Fruit fly (Drosophila melanogaster) whole organism, embryonic: ENCODE results near the gene osp.
A peak's percentile ranks its signal among the peaks of the same experiment; 100 is the strongest.

Source experiments
- Abd-B ChIP-seq: fragments of 200-800 bp; sonication (Bioruptor generic); optimal IDR thresholded peaks from 2 replicates; lab custom pipeline; 2018; ENCODE audit warnings: missing biosample characterization, mild to moderate bottlenecking, missing genetic modification characterization, moderate library complexity
- Asciz ChIP-seq: fragments of 200-800 bp; sonication (Bioruptor generic); optimal IDR thresholded peaks from 2 replicates; lab custom pipeline; 2017; ENCODE audit warnings: missing biosample characterization, mild to moderate bottlenecking, missing genetic modification characterization, missing genetic modification reagents
- B-H1 ChIP-seq: fragments of 200-800 bp; sonication (Bioruptor generic); IDR thresholded peaks from 3 replicates; pipeline ENCODE4 v1.3.6; 2022; ENCODE audit warnings: missing biosample characterization, missing genetic modification characterization
- CG10979 ChIP-seq: fragments of 200-800 bp; sonication (Bioruptor generic); optimal IDR thresholded peaks from 2 replicates; lab custom pipeline; 2018; ENCODE audit warnings: missing biosample characterization, mild to moderate bottlenecking, missing genetic modification characterization, moderate library complexity
- CG11504 ChIP-seq: fragments of 200-800 bp; sonication (Bioruptor generic); optimal IDR thresholded peaks from 3 replicates; lab custom pipeline; 2019; ENCODE audit warnings: missing biosample characterization, mild to moderate bottlenecking, missing genetic modification characterization, moderate library complexity
- CG1233 ChIP-seq: fragments of 200-800 bp; sonication (Bioruptor generic); optimal IDR thresholded peaks from 4 replicates; lab custom pipeline; 2018; ENCODE audit warnings: missing biosample characterization, mild to moderate bottlenecking, missing genetic modification characterization
- CG12391 ChIP-seq: fragments of 200-800 bp; sonication (Bioruptor generic); optimal IDR thresholded peaks from 3 replicates; lab custom pipeline; 2018; ENCODE audit warnings: missing biosample characterization, mild to moderate bottlenecking, missing genetic modification characterization, moderate library complexity
- CG13287 ChIP-seq: fragments of 200-800 bp; sonication (Bioruptor generic); IDR thresholded peaks from 2 replicates; pipeline ENCODE4 v1.3.6; 2022; ENCODE audit warnings: missing biosample characterization, missing genetic modification characterization; ENCODE audit not compliant: partially characterized antibody
- CG15011 ChIP-seq: fragments of 200-800 bp; sonication (Bioruptor generic); optimal IDR thresholded peaks from 3 replicates; lab custom pipeline; 2018; ENCODE audit warnings: missing biosample characterization, mild to moderate bottlenecking, missing genetic modification characterization
- CG15514 ChIP-seq: fragments of 200-800 bp; sonication (Bioruptor generic); optimal IDR thresholded peaks from 3 replicates; lab custom pipeline; 2017; ENCODE audit warnings: missing biosample characterization, missing genetic modification characterization, mild to moderate bottlenecking, moderate library complexity, missing genetic modification reagents
- CG1602 ChIP-seq: fragments of 200-800 bp; sonication (Bioruptor generic); optimal IDR thresholded peaks from 3 replicates; lab custom pipeline; 2016; ENCODE audit warnings: missing biosample characterization, missing genetic modification characterization
- CG17186 ChIP-seq: fragments of 200-800 bp; sonication (Bioruptor generic); optimal IDR thresholded peaks from 3 replicates; lab custom pipeline; 2017; ENCODE audit warnings: missing biosample characterization, missing genetic modification reagents, missing genetic modification characterization
- CG17568 ChIP-seq: fragments of 200-800 bp; sonication (Bioruptor generic); optimal IDR thresholded peaks from 2 replicates; lab custom pipeline; 2018; ENCODE audit warnings: missing biosample characterization, mild to moderate bottlenecking, missing genetic modification characterization, moderate library complexity
- CG2199 ChIP-seq: fragments of 200-800 bp; sonication (Bioruptor generic); IDR thresholded peaks from 3 replicates; pipeline ENCODE4 v1.3.6; 2022; ENCODE audit warnings: missing biosample characterization, missing genetic modification characterization
- CG31224 ChIP-seq: fragments of 200-800 bp; sonication (Bioruptor generic); IDR thresholded peaks from 2 replicates; pipeline ENCODE4 v1.3.6; 2022; ENCODE audit warnings: missing biosample characterization, missing genetic modification characterization
- CG32532 ChIP-seq: fragments of 200-800 bp; sonication (Bioruptor generic); IDR thresholded peaks from 2 replicates; pipeline ENCODE4 v1.3.6; 2022; ENCODE audit warnings: missing biosample characterization, missing genetic modification characterization
- CG4282 ChIP-seq: fragments of 200-800 bp; sonication (Bioruptor generic); optimal IDR thresholded peaks from 2 replicates; lab custom pipeline; 2016; ENCODE audit warnings: missing biosample characterization, missing genetic modification characterization
- CG4328 ChIP-seq: fragments of 200-800 bp; sonication (Bioruptor generic); optimal IDR thresholded peaks from 3 replicates; lab custom pipeline; 2017; ENCODE audit warnings: missing biosample characterization, missing genetic modification reagents, missing genetic modification characterization
- CG6254 ChIP-seq: fragments of 200-800 bp; sonication (Bioruptor generic); optimal IDR thresholded peaks from 3 replicates; lab custom pipeline; 2017; ENCODE audit warnings: mild to moderate bottlenecking, missing biosample characterization, missing genetic modification reagents, missing genetic modification characterization
- CG6765 ChIP-seq: fragments of 200-800 bp; sonication (Bioruptor generic); optimal IDR thresholded peaks from 3 replicates; lab custom pipeline; 2017; ENCODE audit warnings: missing biosample characterization, mild to moderate bottlenecking, missing genetic modification characterization
- CG6813 ChIP-seq: fragments of 200-800 bp; sonication (Bioruptor generic); optimal IDR thresholded peaks from 2 replicates; lab custom pipeline; 2017; ENCODE audit warnings: missing biosample characterization, missing genetic modification characterization, mild to moderate bottlenecking, moderate library complexity, missing genetic modification reagents
- CrebB ChIP-seq: fragments of 200-800 bp; sonication (Bioruptor generic); optimal IDR thresholded peaks from 3 replicates; lab custom pipeline; 2018; ENCODE audit warnings: missing biosample characterization, mild to moderate bottlenecking, missing genetic modification characterization
- Dbx ChIP-seq: fragments of 200-800 bp; sonication (Bioruptor generic); IDR thresholded peaks from 3 replicates; pipeline ENCODE4 v1.3.6; 2022; ENCODE audit warnings: missing biosample characterization, missing genetic modification characterization
- Dp ChIP-seq: fragments of 200-800 bp; sonication (Bioruptor generic); optimal IDR thresholded peaks from 2 replicates; lab custom pipeline; 2018; ENCODE audit warnings: missing biosample characterization, mild to moderate bottlenecking, missing genetic modification characterization, moderate library complexity
- ERR ChIP-seq: fragments of 200-800 bp; sonication (Bioruptor generic); optimal IDR thresholded peaks from 2 replicates; lab custom pipeline; 2016; ENCODE audit warnings: missing biosample characterization, missing genetic modification characterization
- Fer1 ChIP-seq: fragments of 200-800 bp; sonication (Bioruptor generic); optimal IDR thresholded peaks from 2 replicates; lab custom pipeline; 2017; ENCODE audit warnings: missing biosample characterization, mild to moderate bottlenecking, missing genetic modification characterization
- HmgZ ChIP-seq: fragments of 200-800 bp; sonication (Bioruptor generic); optimal IDR thresholded peaks from 2 replicates; lab custom pipeline; 2018; ENCODE audit warnings: missing biosample characterization, mild to moderate bottlenecking, missing genetic modification characterization
- Opbp ChIP-seq: fragments of 200-800 bp; sonication (Bioruptor generic); IDR thresholded peaks from 3 replicates; pipeline ENCODE4 v1.3.6; 2022; ENCODE audit warnings: missing biosample characterization, missing genetic modification characterization; ENCODE audit not compliant: partially characterized antibody
- Vsx1 ChIP-seq: fragments of 200-800 bp; sonication (Bioruptor generic); optimal IDR thresholded peaks from 2 replicates; lab custom pipeline; 2017; ENCODE audit warnings: missing biosample characterization, mild to moderate bottlenecking, missing genetic modification characterization, missing genetic modification reagents
- Xrp1 ChIP-seq: fragments of 200-800 bp; sonication (Bioruptor generic); IDR thresholded peaks from 2 replicates; pipeline ENCODE4 v1.3.6; 2022; ENCODE audit warnings: missing biosample characterization, missing genetic modification characterization
- ara ChIP-seq: fragments of 200-800 bp; sonication (Bioruptor generic); IDR thresholded peaks from 2 replicates; pipeline ENCODE4 v1.3.6; 2022; ENCODE audit warnings: missing biosample characterization, missing genetic modification characterization
- bab2 ChIP-seq: fragments of 200-800 bp; sonication (Bioruptor generic); optimal IDR thresholded peaks from 2 replicates; lab custom pipeline; 2016; ENCODE audit warnings: missing biosample characterization, missing genetic modification characterization
- bowl ChIP-seq: fragments of 200-800 bp; sonication (Bioruptor generic); IDR thresholded peaks from 2 replicates; pipeline ENCODE4 v1.3.6; 2022; ENCODE audit warnings: missing biosample characterization, missing genetic modification characterization
- br ChIP-seq: fragments of >200 bp; optimal IDR thresholded peaks from 2 replicates; lab custom pipeline; 2017
- cad ChIP-seq: fragments of >200 bp; optimal IDR thresholded peaks from 2 replicates; lab custom pipeline; 2017; ENCODE audit warnings: missing biosample characterization, missing genetic modification characterization
- caup ChIP-seq: fragments of 200-800 bp; sonication (Bioruptor generic); optimal IDR thresholded peaks from 3 replicates; lab custom pipeline; 2017; ENCODE audit warnings: missing biosample characterization, mild to moderate bottlenecking, missing genetic modification characterization, moderate library complexity; ENCODE audit not compliant: severe bottlenecking
- chif ChIP-seq, 2 experiments: fragments of 200-800 bp; sonication (Bioruptor generic); optimal IDR thresholded peaks; 3 replicates each; lab custom pipeline; 2016; ENCODE audit warnings: missing biosample characterization in 2 of 2, missing genetic modification characterization in 2 of 2
- chinmo ChIP-seq: fragments of 200-800 bp; sonication (Bioruptor generic); IDR thresholded peaks from 4 replicates; pipeline ENCODE4 v1.3.6; 2022; ENCODE audit warnings: missing biosample characterization, missing genetic modification characterization; ENCODE audit not compliant: partially characterized antibody
- ci ChIP-seq: fragments of 200-800 bp; sonication (Bioruptor generic); IDR thresholded peaks from 3 replicates; pipeline ENCODE4 v1.3.6; 2022; ENCODE audit warnings: missing biosample characterization, missing genetic modification characterization
- kni ChIP-seq: fragments of 200-800 bp; sonication (Bioruptor generic); optimal IDR thresholded peaks from 3 replicates; lab custom pipeline; 2017; ENCODE audit warnings: mild to moderate bottlenecking, missing biosample characterization, missing genetic modification reagents, missing genetic modification characterization
- lola ChIP-seq, 3 experiments: fragments of >200 bp in 2 of 3; fragments of 200-800 bp in 1 of 3; sonication (Bioruptor generic) in 1 of 3; optimal IDR thresholded peaks; 2 replicates each; lab custom pipeline; 2017 to 2019; ENCODE audit warnings: missing biosample characterization in 3 of 3, missing genetic modification characterization in 3 of 3, mild to moderate bottlenecking in 1 of 3, moderate library complexity in 1 of 3
- nmo ChIP-seq: fragments of 200-800 bp; sonication (Bioruptor generic); optimal IDR thresholded peaks from 2 replicates; lab custom pipeline; 2018; ENCODE audit warnings: missing biosample characterization, mild to moderate bottlenecking, missing genetic modification characterization, moderate library complexity
- oc ChIP-seq: fragments of 200-800 bp; sonication (Bioruptor generic); optimal IDR thresholded peaks from 2 replicates; lab custom pipeline; 2018; ENCODE audit warnings: missing biosample characterization, mild to moderate bottlenecking, missing genetic modification characterization, moderate library complexity
- odd ChIP-seq: fragments of 200-800 bp; sonication (Bioruptor generic); optimal IDR thresholded peaks from 2 replicates; lab custom pipeline; 2017; ENCODE audit warnings: missing biosample characterization, mild to moderate bottlenecking, missing genetic modification characterization
- otp ChIP-seq: fragments of 200-800 bp; sonication (Bioruptor generic); IDR thresholded peaks from 3 replicates; pipeline ENCODE4, ENCODE4 v1.3.6; 2022; ENCODE audit warnings: missing biosample characterization, missing genetic modification characterization
- pita ChIP-seq: fragments of 200-800 bp; sonication (Bioruptor generic); optimal IDR thresholded peaks from 2 replicates; lab custom pipeline; 2017; ENCODE audit warnings: missing biosample characterization, mild to moderate bottlenecking, missing genetic modification characterization
- psq ChIP-seq: fragments of 200-800 bp; sonication (Bioruptor generic); optimal IDR thresholded peaks from 2 replicates; lab custom pipeline; 2017; ENCODE audit warnings: missing biosample characterization, missing genetic modification characterization
- schlank ChIP-seq: fragments of 200-800 bp; sonication (Bioruptor generic); optimal IDR thresholded peaks from 2 replicates; lab custom pipeline; 2018; ENCODE audit warnings: missing biosample characterization, mild to moderate bottlenecking, missing genetic modification characterization
- seq ChIP-seq: fragments of 200-800 bp; sonication (Bioruptor generic); IDR thresholded peaks from 2 replicates; pipeline ENCODE4 v1.3.6; 2022; ENCODE audit warnings: missing biosample characterization, missing genetic modification characterization
- zfh2 ChIP-seq: fragments of 200-800 bp; sonication (Bioruptor generic); optimal IDR thresholded peaks from 2 replicates; lab custom pipeline; 2016; ENCODE audit warnings: missing biosample characterization, missing genetic modification characterization

Gene osp

DNA sequence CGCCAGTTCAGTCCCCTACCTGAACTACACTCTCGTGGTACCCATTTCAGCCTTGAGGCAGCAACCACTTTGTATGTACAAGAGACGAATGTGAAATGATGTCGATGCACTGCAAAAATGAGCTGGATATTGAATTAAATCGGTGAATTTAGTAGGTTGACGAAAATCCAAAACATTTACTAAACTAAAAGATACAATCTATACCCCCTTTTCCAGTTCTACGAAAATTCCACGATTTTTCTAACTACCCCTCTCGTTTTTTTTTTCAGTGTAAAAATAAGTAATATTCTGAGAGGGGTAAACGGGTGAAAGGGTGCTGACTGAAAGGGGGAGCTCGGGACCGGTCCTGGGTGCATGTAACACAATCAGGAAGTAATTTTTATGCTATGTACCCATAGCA is 67.0 kb downstream of the osp start (continued):
- TF ChIP-seq bowl (GFP tag; lab: Robert Waterston, UW) (no peak), seq (no peak), chif (GFP tag; optimal IDR thresholded peaks at IDR 0.05; lab: Kevin White, UChicago) (peak; percentile 20 to 69), CG13287 (GFP tag; lab: Robert Waterston, UW) (no peak), CG10979 (tag; lab: Kevin White, UChicago) (peak; percentile 76), CG11504 (tag; lab: Kevin White, UChicago) (peak; percentile 62), CG15011 (GFP tag; lab: Kevin White, UChicago) (no peak), bab2 (GFP tag; lab: Kevin White, UChicago) (peak; percentile 55), CrebB (tag; lab: Kevin White, UChicago) (no peak), chinmo (GFP tag; lab: Robert Waterston, UW) (no peak), CG32532 (GFP tag; lab: Robert Waterston, UW) (peak; percentile 14; the same call in 1 of the 2 replicates), schlank (no peak), pita (GFP tag; lab: Kevin White, UChicago) (no peak), CG15514 (GFP tag; lab: Kevin White, UChicago) (no peak), nmo (peak; percentile 58), kni (GFP tag; lab: Kevin White, UChicago) (no peak), otp (GFP tag; lab: Robert Waterston, UW) (peak; percentile 46; the same call in 1 of the 3 replicates), ara (GFP tag; lab: Robert Waterston, UW) (peak; percentile 70; the same call in 1 of the 2 replicates), Opbp (GFP tag; lab: Robert Waterston, UW) (no peak), Xrp1 (GFP tag; lab: Robert Waterston, UW) (peak; percentile 76), Vsx1 (GFP tag; lab: Kevin White, UChicago) (no peak), Dp (GFP tag; lab: Kevin White, UChicago) (no peak), CG6813 (no peak), caup (GFP tag; lab: Kevin White, UChicago) (no peak), ERR (GFP tag; lab: Kevin White, UChicago) (peak; percentile 4), CG12391 (peak; percentile 55), CG6254 (peak; percentile 37), CG1233 (GFP tag; lab: Kevin White, UChicago) (peak; percentile 38), HmgZ (tag; lab: Kevin White, UChicago) (no peak), Asciz (no peak), CG4282 (GFP tag; lab: Kevin White, UChicago) (no peak), psq (no peak), CG1602 (GFP tag; lab: Kevin White, UChicago) (peak; percentile 43), cad (GFP tag; lab: Kevin White, UChicago) (no peak), CG17186 (GFP tag; lab: Kevin White, UChicago) (no peak), br (lab: Kevin White, UChicago) (no peak), lola (GFP tag; optimal IDR thresholded peaks at IDR 0.05; lab: Kevin White, UChicago) (peak in 1 of 3 experiments; percentile 57), zfh2 (GFP tag; lab: Kevin White, UChicago) (no peak), CG2199 (GFP tag; lab: Robert Waterston, UW) (no peak), Dbx (GFP tag; lab: Robert Waterston, UW) (no peak), Fer1 (GFP tag; lab: Kevin White, UChicago) (no peak), CG6765 (no peak), CG4328 (GFP tag; lab: Kevin White, UChicago) (no peak), oc (tag; lab: Kevin White, UChicago) (no peak), CG17568 (GFP tag; lab: Kevin White, UChicago) (no peak), CG31224 (GFP tag; lab: Robert Waterston, UW) (no peak), ci (GFP tag; lab: Robert Waterston, UW) (0 out of 3 replicates have a peak, but pooled peaks have one; percentile 62), odd (GFP tag; lab: Kevin White, UChicago) (no peak), B-H1 (GFP tag; lab: Robert Waterston, UW) (no peak), Abd-B (GFP tag; lab: Kevin White, UChicago) (peak; percentile 39)
